Fruit fly (Drosophila melanogaster): ENCODE data around the gene CG10333.

Gene CG10333

DNA sequence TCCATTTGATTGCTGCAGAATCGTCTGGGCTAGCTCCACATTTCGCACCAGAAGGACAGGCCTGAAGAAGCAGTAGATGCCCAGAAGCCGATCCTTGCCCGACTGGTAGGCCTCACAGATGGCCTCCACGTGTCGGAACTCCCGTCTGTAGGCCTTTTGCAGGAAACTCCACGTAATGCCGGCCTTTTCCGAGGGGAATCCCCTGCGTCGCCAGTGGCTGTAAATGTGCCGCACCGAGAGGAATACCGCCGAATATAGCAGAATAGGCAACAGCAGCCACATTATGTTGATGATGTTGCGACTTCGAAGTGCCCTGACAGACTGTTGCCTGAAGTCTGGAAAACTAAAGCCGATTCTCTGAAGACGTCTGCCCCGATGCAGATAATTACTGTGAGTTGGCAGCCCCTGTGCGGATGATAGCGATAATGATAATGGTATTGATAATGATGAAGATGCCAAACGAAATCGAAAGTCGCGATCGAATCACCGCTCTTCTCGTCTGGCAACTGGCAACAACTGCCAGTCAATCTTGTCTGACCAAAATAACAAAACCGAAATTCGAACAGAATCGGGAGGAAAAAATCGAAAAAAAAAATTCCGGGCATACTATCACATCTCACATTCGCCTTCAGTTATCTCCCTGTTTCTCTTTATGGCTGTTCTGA, 46.2 kb downstream of the CG10333 start, which contains the start of gene Cyp310a1:
Cyp310a1 (minus strand) TSS at position 348 of the 665 bp plus-strand sequence.
- TF ChIP-seq EcR (GFP tag; optimal IDR thresholded peaks at IDR 0.05) (no peak), Pif1B (GFP tag; optimal IDR thresholded peaks at IDR 0.05) (no peak), CG14655 (GFP tag; optimal IDR thresholded peaks at IDR 0.05) (no peak), CG34367 (tag; optimal IDR thresholded peaks at IDR 0.05) (no peak), CG4496 (GFP tag; IDR thresholded peaks at IDR 0.05) (no peak), CG8159 (tag; optimal IDR thresholded peaks at IDR 0.05) (no peak), CG32121 (GFP tag; IDR thresholded peaks at IDR 0.05) (no peak), CG10348 (GFP tag; IDR thresholded peaks at IDR 0.05) (no peak), CG15710 (tag; optimal IDR thresholded peaks at IDR 0.05) (no peak), CG13204 (GFP tag; optimal IDR thresholded peaks at IDR 0.05) (no peak), rn (GFP tag; IDR thresholded peaks at IDR 0.05) (no peak), CG8301 (tag; optimal IDR thresholded peaks at IDR 0.05) (no peak), Pif1A (GFP tag; optimal IDR thresholded peaks at IDR 0.05) (no peak), CG12605 (GFP tag; IDR thresholded peaks at IDR 0.05) (no peak)

DNA sequence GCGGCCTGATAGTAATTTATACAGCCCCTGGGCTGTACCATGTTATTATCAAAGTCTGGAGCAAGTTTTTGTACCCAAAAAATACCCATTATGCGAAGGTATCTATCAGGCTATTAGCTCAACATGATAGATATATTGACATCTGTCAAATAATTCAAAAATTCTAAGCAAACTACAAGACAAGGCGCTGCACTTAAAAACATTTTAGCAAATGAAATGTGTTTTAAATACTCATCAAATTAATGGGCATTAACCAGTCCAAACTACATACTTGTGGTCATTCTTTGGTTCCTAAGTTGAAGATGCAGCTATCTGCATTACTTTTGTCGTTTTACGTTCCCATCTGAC, 46.7 kb downstream of the CG10333 start:
- TF ChIP-seq CG4496 (GFP tag; IDR thresholded peaks at IDR 0.05): peak; percentile 77
- peak; percentile 84 for TF ChIP-seq CG8159 (tag; optimal IDR thresholded peaks at IDR 0.05)
- peak; percentile 86 for TF ChIP-seq Pif1B (GFP tag; optimal IDR thresholded peaks at IDR 0.05)
- peak; percentile 50 for TF ChIP-seq gl (tag; optimal IDR thresholded peaks at IDR 0.05)
- no peak for TF ChIP-seq rn (GFP tag; IDR thresholded peaks at IDR 0.05)
- TF ChIP-seq CG10348 (GFP tag; IDR thresholded peaks at IDR 0.05): no peak
- TF ChIP-seq CG8301 (tag; optimal IDR thresholded peaks at IDR 0.05): peak; percentile 74
- TF ChIP-seq fd96Ca (GFP tag; IDR thresholded peaks at IDR 0.05): peak; percentile 65
- peak; percentile 27 for TF ChIP-seq CG13204 (GFP tag; optimal IDR thresholded peaks at IDR 0.05)
- peak; percentile 78 for TF ChIP-seq CG14655 (GFP tag; optimal IDR thresholded peaks at IDR 0.05)
- peak; percentile 62 for TF ChIP-seq D1 (tag; optimal IDR thresholded peaks at IDR 0.05)
- peak; percentile 82 for TF ChIP-seq Pif1A (GFP tag; optimal IDR thresholded peaks at IDR 0.05)
- 0 out of 2 replicates have a peak, but pooled peaks have one; percentile 23 for TF ChIP-seq CG12605 (GFP tag; IDR thresholded peaks at IDR 0.05)
- TF ChIP-seq CG9948 (tag; optimal IDR thresholded peaks at IDR 0.05): peak; percentile 74
- peak; percentile 69 for TF ChIP-seq Snoo (tag; optimal IDR thresholded peaks at IDR 0.05)
- peak; percentile 83 for TF ChIP-seq CG34367 (tag; optimal IDR thresholded peaks at IDR 0.05)
- peak; percentile 78 for TF ChIP-seq CG15710 (tag; optimal IDR thresholded peaks at IDR 0.05)
- TF ChIP-seq EcR (GFP tag; optimal IDR thresholded peaks at IDR 0.05): no peak
- TF ChIP-seq CG17806 (tag; optimal IDR thresholded peaks at IDR 0.05): peak; percentile 85
- no peak for TF ChIP-seq CG32121 (GFP tag; IDR thresholded peaks at IDR 0.05)
- TF ChIP-seq Ets98B (GFP tag; IDR thresholded peaks at IDR 0.05): no peak; the same call in 1 of the 2 replicates

DNA sequence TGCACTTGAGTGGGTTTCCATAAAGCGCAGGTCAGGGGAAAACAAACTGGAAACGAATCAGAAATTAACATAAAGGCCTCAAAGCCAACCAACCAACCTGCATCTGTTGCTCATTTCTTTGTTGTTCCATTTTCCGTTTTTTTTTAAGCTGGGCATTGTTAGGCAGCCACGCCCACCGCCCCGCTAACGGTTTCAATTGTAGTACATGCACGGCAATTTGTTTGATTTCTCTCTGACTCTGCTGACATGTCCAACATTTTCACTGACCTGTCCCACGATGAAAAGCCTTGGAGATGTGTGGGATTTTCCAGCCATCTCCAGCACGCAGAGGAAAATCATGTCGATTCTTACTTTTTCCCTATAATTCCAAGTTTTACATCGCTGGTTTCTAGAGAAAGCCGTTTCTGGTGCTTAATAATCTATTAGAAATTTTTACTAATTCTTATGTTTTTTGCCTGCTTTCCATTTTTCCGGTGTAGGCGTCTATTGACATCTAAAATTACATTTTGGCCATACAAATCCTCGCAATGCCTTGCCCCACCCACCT, 50.1 kb downstream of the CG10333 start:
- TF ChIP-seq CG34367 (tag; optimal IDR thresholded peaks at IDR 0.05) (no peak), Ets98B (GFP tag; IDR thresholded peaks at IDR 0.05) (no peak), Snoo (tag; optimal IDR thresholded peaks at IDR 0.05) (no peak), gl (tag; optimal IDR thresholded peaks at IDR 0.05) (no peak), rn (GFP tag; IDR thresholded peaks at IDR 0.05) (no peak), Pif1B (GFP tag; optimal IDR thresholded peaks at IDR 0.05) (no peak), CG14655 (GFP tag; optimal IDR thresholded peaks at IDR 0.05) (no peak), fd96Ca (GFP tag; IDR thresholded peaks at IDR 0.05) (no peak), CG17806 (tag; optimal IDR thresholded peaks at IDR 0.05) (no peak), CG12605 (GFP tag; IDR thresholded peaks at IDR 0.05) (no peak), D1 (tag; optimal IDR thresholded peaks at IDR 0.05) (no peak), CG10348 (GFP tag; IDR thresholded peaks at IDR 0.05) (no peak), EcR (GFP tag; optimal IDR thresholded peaks at IDR 0.05) (no peak)

DNA sequence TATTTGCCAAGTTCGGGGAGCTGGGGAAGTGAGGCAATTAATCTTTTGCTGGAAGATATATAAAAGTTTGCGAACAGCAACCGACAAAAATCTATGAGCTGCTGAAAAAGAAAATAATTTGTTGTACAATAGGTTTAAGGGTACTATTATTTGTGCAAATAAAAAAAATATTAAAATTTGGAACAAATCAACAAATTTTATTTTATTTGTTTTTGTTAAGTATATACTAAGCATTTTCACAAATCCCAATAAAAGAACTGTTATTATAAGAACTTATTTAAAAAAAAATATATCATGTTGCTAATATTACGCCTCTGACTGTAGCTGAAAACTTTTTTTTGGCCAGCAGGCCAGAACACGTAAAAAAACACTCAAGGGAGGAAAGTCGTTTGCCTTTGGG, 51.5 kb downstream of the CG10333 start:
- TF ChIP-seq fd96Ca (GFP tag; IDR thresholded peaks at IDR 0.05) (no peak), D1 (tag; optimal IDR thresholded peaks at IDR 0.05) (no peak), CG8301 (tag; optimal IDR thresholded peaks at IDR 0.05) (no peak), CG4496 (GFP tag; IDR thresholded peaks at IDR 0.05) (no peak), EcR (GFP tag; optimal IDR thresholded peaks at IDR 0.05) (no peak), Pif1B (GFP tag; optimal IDR thresholded peaks at IDR 0.05) (no peak), CG9948 (tag; optimal IDR thresholded peaks at IDR 0.05) (no peak), CG10348 (GFP tag; IDR thresholded peaks at IDR 0.05) (no peak), Snoo (tag; optimal IDR thresholded peaks at IDR 0.05) (no peak), CG32121 (GFP tag; IDR thresholded peaks at IDR 0.05) (no peak), CG17806 (tag; optimal IDR thresholded peaks at IDR 0.05) (no peak), CG34367 (tag; optimal IDR thresholded peaks at IDR 0.05) (no peak)

Measured in whole organism, pupa.